Fruit fly (Drosophila melanogaster) whole organism, embryonic: ENCODE measurements around the gene CG14866.

Experiments
- Adf1 ChIP-seq: fragments of 200-800 bp; sonication (Bioruptor generic); IDR thresholded peaks from 2 replicates; pipeline ENCODE4 v1.3.6; 2022; ENCODE audit warnings: missing biosample characterization, missing genetic modification characterization
- Asciz ChIP-seq: fragments of 200-800 bp; sonication (Bioruptor generic); optimal IDR thresholded peaks from 2 replicates; lab custom pipeline; 2017; ENCODE audit warnings: missing biosample characterization, mild to moderate bottlenecking, missing genetic modification characterization, missing genetic modification reagents
- Atf3 ChIP-seq: fragments of 200-800 bp; sonication (Bioruptor generic); optimal IDR thresholded peaks from 3 replicates; lab custom pipeline; 2016; ENCODE audit warnings: missing biosample characterization, missing genetic modification characterization
- B-H1 ChIP-seq: fragments of 200-800 bp; sonication (Bioruptor generic); IDR thresholded peaks from 3 replicates; pipeline ENCODE4 v1.3.6; 2022; ENCODE audit warnings: missing biosample characterization, missing genetic modification characterization
- Bdp1 ChIP-seq: fragments of 200-800 bp; sonication (Bioruptor generic); optimal IDR thresholded peaks from 3 replicates; lab custom pipeline; 2016; ENCODE audit warnings: missing biosample characterization, missing genetic modification characterization
- CG10366 ChIP-seq: fragments of 200-800 bp; sonication (Bioruptor generic); IDR thresholded peaks from 2 replicates; pipeline ENCODE4 v1.3.6; 2022; ENCODE audit warnings: missing biosample characterization, missing genetic modification characterization
- CG11093 ChIP-seq: fragments of 200-800 bp; sonication (Bioruptor generic); IDR thresholded peaks from 3 replicates; pipeline ENCODE4 v1.3.6; 2022; ENCODE audit warnings: missing biosample characterization, missing genetic modification characterization
- CG11504 ChIP-seq: fragments of 200-800 bp; sonication (Bioruptor generic); optimal IDR thresholded peaks from 3 replicates; lab custom pipeline; 2019; ENCODE audit warnings: missing biosample characterization, mild to moderate bottlenecking, missing genetic modification characterization, moderate library complexity
- CG12391 ChIP-seq: fragments of 200-800 bp; sonication (Bioruptor generic); optimal IDR thresholded peaks from 3 replicates; lab custom pipeline; 2018; ENCODE audit warnings: missing biosample characterization, mild to moderate bottlenecking, missing genetic modification characterization, moderate library complexity
- CG12942 ChIP-seq: fragments of 200-800 bp; sonication (Bioruptor generic); optimal IDR thresholded peaks from 3 replicates; lab custom pipeline; 2016; ENCODE audit warnings: missing biosample characterization, missing genetic modification characterization
- CG13296 ChIP-seq: fragments of 200-800 bp; sonication (Bioruptor generic); optimal IDR thresholded peaks from 3 replicates; lab custom pipeline; 2018; ENCODE audit warnings: missing biosample characterization, mild to moderate bottlenecking, missing genetic modification characterization
- CG13424 ChIP-seq: fragments of 200-800 bp; sonication (Bioruptor generic); optimal IDR thresholded peaks from 2 replicates; lab custom pipeline; 2019; ENCODE audit warnings: missing biosample characterization, mild to moderate bottlenecking, missing genetic modification characterization, moderate library complexity
- CG13894 ChIP-seq: fragments of 200-800 bp; sonication (Bioruptor generic); optimal IDR thresholded peaks from 3 replicates; lab custom pipeline; 2018; ENCODE audit warnings: missing biosample characterization, mild to moderate bottlenecking, missing genetic modification characterization, moderate library complexity
- CG15269 ChIP-seq: fragments of 200-800 bp; sonication (Bioruptor generic); optimal IDR thresholded peaks from 2 replicates; lab custom pipeline; 2018; ENCODE audit warnings: missing biosample characterization, mild to moderate bottlenecking, missing genetic modification characterization, moderate library complexity
- CG17912 ChIP-seq: fragments of 200-800 bp; sonication (Bioruptor generic); optimal IDR thresholded peaks from 2 replicates; lab custom pipeline; 2018; ENCODE audit warnings: missing biosample characterization, mild to moderate bottlenecking, missing genetic modification characterization
- CG1792 ChIP-seq: fragments of 200-800 bp; sonication (Bioruptor generic); optimal IDR thresholded peaks from 2 replicates; lab custom pipeline; 2016; ENCODE audit warnings: missing biosample characterization, missing genetic modification characterization
- CG18011 ChIP-seq: fragments of 200-800 bp; sonication (Bioruptor generic); optimal IDR thresholded peaks from 2 replicates; lab custom pipeline; 2017; ENCODE audit warnings: missing biosample characterization, missing genetic modification characterization, mild to moderate bottlenecking, moderate library complexity, missing genotype
- CG30020 ChIP-seq: fragments of 200-800 bp; optimal IDR thresholded peaks from 2 replicates; lab custom pipeline; 2019; ENCODE audit warnings: missing biosample characterization, mild to moderate bottlenecking, missing genetic modification characterization, moderate library complexity
- CG3065 ChIP-seq: fragments of 200-800 bp; sonication (Bioruptor generic); optimal IDR thresholded peaks from 2 replicates; lab custom pipeline; 2016; ENCODE audit warnings: missing biosample characterization, missing genetic modification characterization
- CG42726 ChIP-seq: fragments of 200-800 bp; sonication (Bioruptor generic); IDR thresholded peaks from 2 replicates; pipeline ENCODE4 v1.3.6; 2022; ENCODE audit warnings: missing biosample characterization, missing genetic modification characterization; ENCODE audit not compliant: partially characterized antibody
- CG4282 ChIP-seq: fragments of 200-800 bp; sonication (Bioruptor generic); optimal IDR thresholded peaks from 2 replicates; lab custom pipeline; 2016; ENCODE audit warnings: missing biosample characterization, missing genetic modification characterization
- CG9817 ChIP-seq: fragments of 200-800 bp; sonication (Bioruptor generic); optimal IDR thresholded peaks from 2 replicates; lab custom pipeline; 2018; ENCODE audit warnings: missing biosample characterization, mild to moderate bottlenecking, missing genetic modification characterization, moderate library complexity
- Camta ChIP-seq: fragments of 200-800 bp; sonication (Bioruptor generic); optimal IDR thresholded peaks from 2 replicates; lab custom pipeline; 2016; ENCODE audit warnings: missing biosample characterization, missing genetic modification characterization
- Dll ChIP-seq: fragments of 200-800 bp; sonication (Bioruptor generic); IDR thresholded peaks from 4 replicates; pipeline ENCODE4 v1.3.6; 2022; ENCODE audit warnings: missing biosample characterization, missing genetic modification characterization; ENCODE audit not compliant: partially characterized antibody
- Dref ChIP-seq: fragments of 200-800 bp; sonication (Bioruptor generic); IDR thresholded peaks from 2 replicates; pipeline ENCODE4 v1.3.6; 2022; ENCODE audit warnings: missing biosample characterization, missing genetic modification characterization
- Elba2 ChIP-seq: fragments of 200-800 bp; sonication (Bioruptor generic); optimal IDR thresholded peaks from 3 replicates; lab custom pipeline; 2016; ENCODE audit warnings: missing biosample characterization, missing genetic modification characterization
- HHEX ChIP-seq: fragments of 200-800 bp; sonication (Bioruptor generic); optimal IDR thresholded peaks from 3 replicates; lab custom pipeline; 2017; ENCODE audit warnings: missing biosample characterization, mild to moderate bottlenecking, missing genetic modification characterization, missing genetic modification reagents
- Lhr ChIP-seq: fragments of 200-800 bp; sonication (Bioruptor generic); optimal IDR thresholded peaks from 3 replicates; lab custom pipeline; 2017; ENCODE audit warnings: mild to moderate bottlenecking, missing biosample characterization, missing genetic modification reagents, missing genetic modification characterization
- Mrtf ChIP-seq: fragments of 200-800 bp; sonication (Bioruptor generic); IDR thresholded peaks from 3 replicates; pipeline ENCODE4 v1.3.6; 2022; ENCODE audit warnings: missing biosample characterization, missing genetic modification characterization
- Pdp1 ChIP-seq, 2 experiments: fragments of 200-800 bp; sonication (Bioruptor generic); optimal IDR thresholded peaks; 3 replicates each; lab custom pipeline; 2016; ENCODE audit warnings: missing biosample characterization in 2 of 2, missing genetic modification characterization in 2 of 2, mild to moderate bottlenecking in 1 of 2, moderate library complexity in 1 of 2
- Side ChIP-seq: fragments of 200-800 bp; sonication (Bioruptor generic); optimal IDR thresholded peaks from 2 replicates; lab custom pipeline; 2016; ENCODE audit warnings: missing biosample characterization, missing genetic modification characterization
- Sry-δ ChIP-seq: fragments of 200-800 bp; sonication (Bioruptor generic); optimal IDR thresholded peaks from 2 replicates; lab custom pipeline; 2016; ENCODE audit warnings: missing biosample characterization, missing genetic modification characterization
- Tbp ChIP-seq: fragments of >200 bp; optimal IDR thresholded peaks from 2 replicates; lab custom pipeline; 2018; ENCODE audit warnings: missing biosample characterization, missing genetic modification characterization
- Trl ChIP-seq, 3 experiments: fragments of >200 bp in 2 of 3; fragments of 200-800 bp in 1 of 3; sonication (Bioruptor generic) in 1 of 3; optimal IDR thresholded peaks; 2 replicates in 1 of 3; 3 replicates in 2 of 3; lab custom pipeline; 2016 to 2017; ENCODE audit warnings: missing biosample characterization in 1 of 3, missing genetic modification characterization in 1 of 3
- ara ChIP-seq: fragments of 200-800 bp; sonication (Bioruptor generic); IDR thresholded peaks from 2 replicates; pipeline ENCODE4 v1.3.6; 2022; ENCODE audit warnings: missing biosample characterization, missing genetic modification characterization
- bsh ChIP-seq, 2 experiments: fragments of 200-800 bp; sonication (Bioruptor generic); optimal IDR thresholded peaks; 2 replicates each; lab custom pipeline; 2017 to 2018; ENCODE audit warnings: mild to moderate bottlenecking in 2 of 2, missing biosample characterization in 2 of 2, missing genetic modification characterization in 2 of 2, moderate library complexity in 1 of 2
- crc ChIP-seq: fragments of 200-800 bp; sonication (Bioruptor generic); optimal IDR thresholded peaks from 2 replicates; lab custom pipeline; 2016; ENCODE audit warnings: missing biosample characterization, missing genetic modification characterization
- fu2 ChIP-seq: fragments of 200-800 bp; sonication (Bioruptor generic); optimal IDR thresholded peaks from 2 replicates; lab custom pipeline; 2016; ENCODE audit warnings: missing biosample characterization, missing genetic modification characterization
- grn ChIP-seq: fragments of 200-800 bp; sonication (Bioruptor generic); optimal IDR thresholded peaks from 3 replicates; lab custom pipeline; 2017; ENCODE audit warnings: missing biosample characterization, missing genetic modification characterization
- gsb ChIP-seq: fragments of 200-800 bp; sonication (Bioruptor generic); IDR thresholded peaks from 2 replicates; pipeline ENCODE4 v1.3.6; 2022; ENCODE audit warnings: missing biosample characterization, missing genetic modification characterization
- h ChIP-seq: fragments of >200 bp; optimal IDR thresholded peaks from 2 replicates; lab custom pipeline; 2017
- jumu ChIP-seq: fragments of 200-800 bp; sonication (Bioruptor generic); optimal IDR thresholded peaks from 3 replicates; lab custom pipeline; 2016; ENCODE audit warnings: missing biosample characterization, missing genetic modification characterization
- nerfin-1 ChIP-seq: fragments of 200-800 bp; sonication (Bioruptor generic); optimal IDR thresholded peaks from 3 replicates; lab custom pipeline; 2019; ENCODE audit warnings: missing biosample characterization, mild to moderate bottlenecking, missing genetic modification characterization, moderate library complexity
- nerfin-2 ChIP-seq: fragments of 200-800 bp; sonication (Bioruptor generic); IDR thresholded peaks from 2 replicates; pipeline ENCODE4 v1.3.6; 2022; ENCODE audit warnings: missing biosample characterization, missing genetic modification characterization; ENCODE audit not compliant: partially characterized antibody
- nom ChIP-seq: fragments of 200-800 bp; sonication (Bioruptor generic); optimal IDR thresholded peaks from 2 replicates; lab custom pipeline; 2017; ENCODE audit warnings: missing biosample characterization, missing genetic modification characterization, mild to moderate bottlenecking, moderate library complexity, missing genetic modification reagents
- pnt ChIP-seq: fragments of 200-800 bp; sonication (Bioruptor generic); optimal IDR thresholded peaks from 3 replicates; lab custom pipeline; 2016; ENCODE audit warnings: missing biosample characterization, missing genetic modification characterization
- salm ChIP-seq: fragments of 200-800 bp; sonication (Bioruptor generic); optimal IDR thresholded peaks from 2 replicates; lab custom pipeline; 2018; ENCODE audit warnings: missing biosample characterization, mild to moderate bottlenecking, missing genetic modification characterization
- sna ChIP-seq: fragments of 200-800 bp; sonication (Bioruptor generic); IDR thresholded peaks from 2 replicates; pipeline ENCODE4 v1.3.6; 2022; ENCODE audit warnings: missing biosample characterization, missing genetic modification characterization; ENCODE audit not compliant: partially characterized antibody
- tap ChIP-seq: fragments of 200-800 bp; optimal IDR thresholded peaks from 3 replicates; lab custom pipeline; 2019; ENCODE audit warnings: missing biosample characterization, mild to moderate bottlenecking, missing genetic modification characterization, moderate library complexity
- tio ChIP-seq: fragments of 200-800 bp; sonication (Bioruptor generic); optimal IDR thresholded peaks from 2 replicates; lab custom pipeline; 2017; ENCODE audit warnings: missing biosample characterization, missing genetic modification characterization, inconsistent platforms
- tup ChIP-seq: fragments of 200-800 bp; sonication (Bioruptor generic); optimal IDR thresholded peaks from 2 replicates; lab custom pipeline; 2016; ENCODE audit warnings: missing biosample characterization, mild to moderate bottlenecking, missing genetic modification characterization, moderate library complexity

The CG14866 gene

dm6 chr3R:15361490-15361889, 45.2 kb downstream of the CG14866 start, which contains the start of the genes Cog2 and Trax (continued):
- TF ChIP-seq Adf1 (GFP tag; lab: Robert Waterston, UW): no peak
- TF ChIP-seq CG17912 (GFP tag; lab: Kevin White, UChicago): no peak
- TF ChIP-seq Dref (GFP tag; lab: Robert Waterston, UW): peak; percentile 76
- no peak for TF ChIP-seq Elba2 (GFP tag; lab: Kevin White, UChicago)
- TF ChIP-seq tio (GFP tag; lab: Kevin White, UChicago): no peak
- no peak for TF ChIP-seq CG12391 (tag; lab: Kevin White, UChicago)
- no peak for TF ChIP-seq Pdp1 (GFP tag; optimal IDR thresholded peaks at IDR 0.05; lab: Kevin White, UChicago)
- no peak for TF ChIP-seq HHEX
- no peak for TF ChIP-seq CG13894
- TF ChIP-seq nom (GFP tag; lab: Kevin White, UChicago): no peak
- TF ChIP-seq sna (GFP tag; lab: Robert Waterston, UW): peak; percentile 92
- peak; percentile 91 for TF ChIP-seq CG42726 (GFP tag; lab: Robert Waterston, UW)
- no peak for TF ChIP-seq gsb (GFP tag; lab: Robert Waterston, UW)
- TF ChIP-seq salm (tag; lab: Kevin White, UChicago): no peak
- no peak for TF ChIP-seq Mrtf (GFP tag; lab: Robert Waterston, UW)
- peak; percentile 53; the same call in 1 of the 2 replicates for TF ChIP-seq nerfin-2 (GFP tag; lab: Robert Waterston, UW)
- peak; percentile 75 for TF ChIP-seq Sry-δ (GFP tag; lab: Kevin White, UChicago)
- no peak for TF ChIP-seq CG15269
- TF ChIP-seq grn (GFP tag; lab: Kevin White, UChicago): no peak
- no peak for TF ChIP-seq tap (tag; lab: Kevin White, UChicago)
- TF ChIP-seq CG3065: no peak
- no peak for TF ChIP-seq Camta (GFP tag; lab: Kevin White, UChicago)
- no peak for TF ChIP-seq CG1792 (GFP tag; lab: Kevin White, UChicago)
- no peak for TF ChIP-seq CG13424 (tag; lab: Kevin White, UChicago)
- no peak for TF ChIP-seq CG12942 (GFP tag; lab: Kevin White, UChicago)
- TF ChIP-seq bsh (GFP tag; optimal IDR thresholded peaks at IDR 0.05; lab: Kevin White, UChicago): no peak
- no peak for TF ChIP-seq CG13296
- TF ChIP-seq fu2 (GFP tag; lab: Kevin White, UChicago): no peak
- TF ChIP-seq tup: no peak
- no peak for TF ChIP-seq CG11504 (tag; lab: Kevin White, UChicago)
- TF ChIP-seq Bdp1 (GFP tag; lab: Kevin White, UChicago): no peak
- no peak for TF ChIP-seq Asciz
- peak; percentile 94 for TF ChIP-seq Dll (GFP tag; lab: Robert Waterston, UW)
- TF ChIP-seq CG4282: no peak
- no peak for TF ChIP-seq CG11093 (GFP tag; lab: Robert Waterston, UW)
- TF ChIP-seq Tbp (GFP tag; lab: Kevin White, UChicago): no peak
- TF ChIP-seq Atf3 (GFP tag; lab: Kevin White, UChicago): no peak
- TF ChIP-seq CG30020 (tag; lab: Kevin White, UChicago): no peak
- no peak for TF ChIP-seq Side (GFP tag; lab: Kevin White, UChicago)
- no peak for TF ChIP-seq CG9817
- no peak for TF ChIP-seq ara
- TF ChIP-seq B-H1: no peak
- TF ChIP-seq jumu: no peak
- TF ChIP-seq Trl (optimal IDR thresholded peaks at IDR 0.05; lab: Kevin White, UChicago): no peak
- TF ChIP-seq Trl (GFP tag; optimal IDR thresholded peaks at IDR 0.05; lab: Kevin White, UChicago): no peak
- no peak for TF ChIP-seq crc (GFP tag; lab: Kevin White, UChicago)
- TF ChIP-seq nerfin-1: no peak
- TF ChIP-seq pnt (GFP tag; lab: Kevin White, UChicago): no peak
- TF ChIP-seq CG10366 (GFP tag; lab: Robert Waterston, UW): no peak
- no peak for TF ChIP-seq h (lab: Kevin White, UChicago)
- TF ChIP-seq Lhr (GFP tag; lab: Kevin White, UChicago): no peak
- TF ChIP-seq CG18011 (GFP tag; lab: Kevin White, UChicago): no peak
